Fruit fly (Drosophila melanogaster): ENCODE measurements around the gene Mcm2.

Gene Mcm2

DNA sequence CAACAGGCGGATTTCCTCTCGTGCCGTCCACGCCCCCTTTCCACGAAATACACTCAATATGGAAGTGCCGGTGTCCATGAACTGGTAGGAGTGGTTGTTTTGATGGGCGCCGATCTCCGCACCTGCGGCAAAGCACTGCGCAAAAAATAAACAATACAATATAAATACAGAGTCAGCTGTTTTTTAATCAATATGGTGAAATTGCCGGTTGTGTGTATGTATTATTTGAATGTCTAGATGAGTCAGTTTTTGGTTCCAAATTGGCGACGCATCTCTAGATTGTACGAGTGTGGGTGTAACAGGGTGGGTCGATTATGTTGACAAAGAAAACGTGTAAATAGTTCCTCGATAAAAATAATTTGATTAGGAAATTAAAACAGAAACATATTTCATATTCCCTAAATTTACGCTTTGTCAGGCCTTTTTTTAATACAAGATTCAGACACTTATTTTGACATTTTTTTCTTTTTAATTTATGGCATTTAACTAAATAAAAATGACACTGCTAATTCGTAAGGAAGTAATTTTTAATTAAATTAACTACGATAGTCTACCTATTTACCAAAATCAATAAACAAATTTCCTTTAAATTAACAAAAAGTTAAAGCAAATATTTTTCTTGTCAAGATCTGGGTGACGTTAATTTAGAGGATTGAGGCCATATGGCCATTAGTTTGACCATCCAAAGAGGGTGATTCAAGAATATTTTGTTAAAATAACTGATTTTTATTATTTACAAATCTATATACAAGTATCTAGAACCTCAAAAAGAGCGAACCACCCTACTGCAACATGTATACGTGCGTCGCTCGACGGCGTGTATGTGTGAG lies 25.1 kb upstream of the Mcm2 start (continued):
- TF ChIP-seq CG13894 (tag; optimal IDR thresholded peaks at IDR 0.05) (peak; percentile 66), CG32772 (GFP tag; IDR thresholded peaks at IDR 0.05) (0 out of 2 replicates have a peak, but pooled peaks have one; percentile 39), CG15601 (tag; optimal IDR thresholded peaks at IDR 0.05) (peak; percentile 86), oc (tag; optimal IDR thresholded peaks at IDR 0.05) (peak; percentile 81), CG7963 (GFP tag; IDR thresholded peaks at IDR 0.05; ENCODE audit: partially characterized antibody) (no peak), CG4282 (GFP tag; optimal IDR thresholded peaks at IDR 0.05) (no peak), unpg (GFP tag; optimal IDR thresholded peaks at IDR 0.05) (peak; percentile 81), her (GFP tag; optimal IDR thresholded peaks at IDR 0.05) (peak; percentile 48), CG34224 (GFP tag; IDR thresholded peaks at IDR 0.05; ENCODE audit: partially characterized antibody) (no peak), lola (GFP tag; optimal IDR thresholded peaks at IDR 0.05) (peak in 1 of 3 experiments; percentile 95), CG30403 (GFP tag; optimal IDR thresholded peaks at IDR 0.05) (peak; percentile 95), CG14965 (GFP tag; optimal IDR thresholded peaks at IDR 0.05; ENCODE audit: borderline replicate concordance) (no peak), eyg (GFP tag; optimal IDR thresholded peaks at IDR 0.05) (peak; percentile 71), pros (GFP tag; optimal IDR thresholded peaks at IDR 0.05) (peak; percentile 66), Nf-YC (tag; optimal IDR thresholded peaks at IDR 0.05) (peak; percentile 89), CG10274 (GFP tag; optimal IDR thresholded peaks at IDR 0.05) (peak; percentile 77), CG1529 (GFP tag; optimal IDR thresholded peaks at IDR 0.05) (peak; percentile 89), Lpt (GFP tag; optimal IDR thresholded peaks at IDR 0.05) (no peak), CG4854 (GFP tag; optimal IDR thresholded peaks at IDR 0.05) (peak; percentile 54), Adf1 (GFP tag; IDR thresholded peaks at IDR 0.05) (no peak), Dp (GFP tag; optimal IDR thresholded peaks at IDR 0.05) (no peak), CG3065 (GFP tag; optimal IDR thresholded peaks at IDR 0.05) (no peak), Hr39 (optimal IDR thresholded peaks at IDR 0.05) (no peak), Tbp (GFP tag; optimal IDR thresholded peaks at IDR 0.05) (no peak), CG12769 (tag; optimal IDR thresholded peaks at IDR 0.05) (peak; percentile 63), Ets65A (GFP tag) (peak; percentile 78), tx (GFP tag; optimal IDR thresholded peaks at IDR 0.05) (peak; percentile 71), schlank (tag; optimal IDR thresholded peaks at IDR 0.05) (peak; percentile 40), maf-S (GFP tag; optimal IDR thresholded peaks at IDR 0.05) (peak; percentile 65), HmgD (GFP tag; optimal IDR thresholded peaks at IDR 0.05) (no peak), Lhr (GFP tag; optimal IDR thresholded peaks at IDR 0.05) (peak; percentile 56), Trl (optimal IDR thresholded peaks at IDR 0.05) (no peak), Trl (GFP tag; optimal IDR thresholded peaks at IDR 0.05) (peak; percentile 75), kni (GFP tag; optimal IDR thresholded peaks at IDR 0.05) (peak; percentile 83), Rx (GFP tag; IDR thresholded peaks at IDR 0.05) (peak; percentile 60), CG2129 (GFP tag; IDR thresholded peaks at IDR 0.05; ENCODE audit: partially characterized antibody) (no peak), HLHmδ (GFP tag; optimal IDR thresholded peaks at IDR 0.05) (no peak), Bteb2 (GFP tag; optimal IDR thresholded peaks at IDR 0.05) (peak; percentile 84), Med (GFP tag) (peak; percentile 88), CG6175 (GFP tag; IDR thresholded peaks at IDR 0.05) (no peak), CG16863 (GFP tag; optimal IDR thresholded peaks at IDR 0.05) (peak; percentile 72), CG10462 (GFP tag; optimal IDR thresholded peaks at IDR 0.05) (peak; percentile 78), pb (GFP tag; optimal IDR thresholded peaks at IDR 0.05) (peak; percentile 75), CG15479 (GFP tag; optimal IDR thresholded peaks at IDR 0.05) (no peak), ftz-f1 (GFP tag; optimal IDR thresholded peaks at IDR 0.05) (no peak), pho (GFP tag; optimal IDR thresholded peaks at IDR 0.05) (peak; percentile 87), D19A (tag; optimal IDR thresholded peaks at IDR 0.05) (peak; percentile 88), Xbp1 (GFP tag; optimal IDR thresholded peaks at IDR 0.05) (peak; percentile 87)

Measured in whole organism, embryonic.